Worm (Caenorhabditis elegans): ENCODE measurements around the gene kin-20.

- TF ChIP-seq pqm-1 (tag; optimal IDR thresholded peaks at IDR 0.05) = no peak
- TF ChIP-seq nhr-43 (tag; optimal IDR thresholded peaks at IDR 0.05; ENCODE audit: poor library complexity, severe bottlenecking) = no peak
- no peak for TF ChIP-seq snpc-4 (tag; optimal IDR thresholded peaks at IDR 0.05)
- no peak for TF ChIP-seq nhr-237 (tag; optimal IDR thresholded peaks at IDR 0.05)
- TF ChIP-seq egl-27 (tag; optimal IDR thresholded peaks at IDR 0.05) = no peak
- no peak for TF ChIP-seq daf-12 (tag; optimal IDR thresholded peaks at IDR 0.05)
- TF ChIP-seq ceh-16 (tag; optimal IDR thresholded peaks at IDR 0.05) = no peak
- TF ChIP-seq ZK546.5 (tag; optimal IDR thresholded peaks at IDR 0.05) = no peak
Measured at ce11 chrX:15280318-15280717, 2.8 kb upstream of the kin-20 start.
